Comparison of ENCODE assay signal across 4 fruit fly cellular contexts in the genomic region with DNA sequence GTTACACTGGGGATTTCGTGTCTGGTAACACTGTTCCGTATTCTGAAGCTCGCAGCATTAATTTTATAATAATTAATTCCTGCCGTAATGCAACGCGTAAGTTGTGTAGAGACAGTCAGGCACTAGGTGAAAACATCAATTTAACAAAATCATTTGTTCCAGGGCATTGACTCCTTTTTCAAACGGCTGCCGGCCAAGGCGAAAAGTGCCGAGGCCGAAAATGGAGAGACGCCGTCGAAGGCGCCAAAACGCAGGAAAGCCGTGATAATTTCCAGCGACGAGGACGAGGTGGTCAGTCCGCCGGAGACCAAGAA.
TF ChIP-seq lines count a peak whose summit lies in the region.

No protein-coding gene starts in this region.

- TF ChIP-seq CTCF in whole organism, embryonic (GFP tag; optimal IDR thresholded peaks at IDR 0.05; lab: Kevin White, UChicago), result no peak

TF ChIP-seq in whole organism, adult, 20 proteins besides CTCF, POLR2A, EP300 and RAD21:
- no peak for TF ChIP-seq CG7045 (GFP tag; optimal IDR thresholded peaks at IDR 0.05; lab: Kevin White, UChicago)
- TF ChIP-seq bab1 (GFP tag; optimal IDR thresholded peaks at IDR 0.05; lab: Kevin White, UChicago), result peak; percentile 14
- TF ChIP-seq CG11617 (GFP tag; optimal IDR thresholded peaks at IDR 0.05; lab: Kevin White, UChicago), result no peak

TF ChIP-seq in whole organism, embryonic, 481 proteins besides CTCF, POLR2A, EP300 and RAD21 (continues in another document):
- TF ChIP-seq Elba2 (GFP tag; optimal IDR thresholded peaks at IDR 0.05; lab: Kevin White, UChicago) (no peak), vnd (GFP tag; IDR thresholded peaks at IDR 0.05; lab: Robert Waterston, UW; ENCODE audit: partially characterized antibody) (peak; percentile 41; the same call in 1 of the 3 replicates), Doc3 (GFP tag; IDR thresholded peaks at IDR 0.05; lab: Robert Waterston, UW; ENCODE audit: partially characterized antibody) (peak; percentile 15; the same call in 1 of the 3 replicates), Fer1 (GFP tag; optimal IDR thresholded peaks at IDR 0.05; lab: Kevin White, UChicago) (no peak), fd64A (GFP tag; optimal IDR thresholded peaks at IDR 0.05; lab: Kevin White, UChicago) (no peak), MESR4 (GFP tag; optimal IDR thresholded peaks at IDR 0.05; lab: Kevin White, UChicago) (peak; percentile 61), nmo (GFP tag; optimal IDR thresholded peaks at IDR 0.05; lab: Kevin White, UChicago) (no peak), MBD-R2 (GFP tag; IDR thresholded peaks at IDR 0.05; lab: Robert Waterston, UW) (peak; percentile 62), vvl (GFP tag; IDR thresholded peaks at IDR 0.05; lab: Robert Waterston, UW) (0 out of 2 replicates have a peak, but pooled peaks have one; percentile 21), dpn (GFP tag; optimal IDR thresholded peaks at IDR 0.05; lab: Kevin White, UChicago) (no peak), wek (GFP tag; optimal IDR thresholded peaks at IDR 0.05; lab: Kevin White, UChicago) (no peak), pb (GFP tag; optimal IDR thresholded peaks at IDR 0.05; lab: Kevin White, UChicago) (no peak), Six4 (GFP tag; optimal IDR thresholded peaks at IDR 0.05; lab: Kevin White, UChicago) (no peak), pros (GFP tag; optimal IDR thresholded peaks at IDR 0.05; lab: Kevin White, UChicago) (no peak), YL-1 (GFP tag; optimal IDR thresholded peaks at IDR 0.05; lab: Kevin White, UChicago) (peak; percentile 72), CG31441 (GFP tag; IDR thresholded peaks at IDR 0.05; lab: Robert Waterston, UW) (no peak), Atf6 (GFP tag; IDR thresholded peaks at IDR 0.05; lab: Robert Waterston, UW) (no peak), CG14860 (GFP tag; IDR thresholded peaks at IDR 0.05; lab: Robert Waterston, UW; ENCODE audit: partially characterized antibody) (0 out of 3 replicates have a peak, but pooled peaks have one; percentile 0), Med (GFP tag; lab: Kevin White, UChicago) (peak; percentile 77), CG16863 (GFP tag; optimal IDR thresholded peaks at IDR 0.05; lab: Kevin White, UChicago) (no peak), Hr3 (GFP tag; optimal IDR thresholded peaks at IDR 0.05; lab: Kevin White, UChicago) (no peak), Sin3A (optimal IDR thresholded peaks at IDR 0.05; lab: Kevin White, UChicago) (peak; percentile 35), CG17612 (GFP tag; IDR thresholded peaks at IDR 0.05; lab: Robert Waterston, UW) (no peak), Fer2 (tag; optimal IDR thresholded peaks at IDR 0.05; lab: Kevin White, UChicago) (no peak), gem (tag; optimal IDR thresholded peaks at IDR 0.05; lab: Kevin White, UChicago) (no peak), CG9932 (GFP tag; IDR thresholded peaks at IDR 0.05; lab: Robert Waterston, UW) (no peak), crp (GFP tag; optimal IDR thresholded peaks at IDR 0.05; lab: Kevin White, UChicago) (no peak), scrt (GFP tag; optimal IDR thresholded peaks at IDR 0.05; lab: Kevin White, UChicago) (no peak)

TF ChIP-seq in whole organism, prepupa, 60 proteins besides CTCF, POLR2A, EP300 and RAD21:
- TF ChIP-seq Lpt (GFP tag; optimal IDR thresholded peaks at IDR 0.05; lab: Kevin White, UChicago) (no peak), CG32006 (GFP tag; optimal IDR thresholded peaks at IDR 0.05; lab: Kevin White, UChicago) (no peak), CG1621 (tag; optimal IDR thresholded peaks at IDR 0.05; lab: Kevin White, UChicago) (peak; percentile 15)

TF ChIP-seq in whole organism, pupa, 21 proteins besides CTCF, POLR2A, EP300 and RAD21:
- TF ChIP-seq CG9948 (tag; optimal IDR thresholded peaks at IDR 0.05; lab: Kevin White, UChicago) (no peak), Ets98B (GFP tag; IDR thresholded peaks at IDR 0.05; lab: Robert Waterston, UW) (no peak), CG17806 (tag; optimal IDR thresholded peaks at IDR 0.05; lab: Kevin White, UChicago) (no peak), CG8159 (tag; optimal IDR thresholded peaks at IDR 0.05; lab: Kevin White, UChicago) (no peak), D1 (tag; optimal IDR thresholded peaks at IDR 0.05; lab: Kevin White, UChicago) (no peak), CG34367 (tag; optimal IDR thresholded peaks at IDR 0.05; lab: Kevin White, UChicago) (no peak), EcR (GFP tag; optimal IDR thresholded peaks at IDR 0.05; lab: Kevin White, UChicago) (peak; percentile 6), CG14655 (GFP tag; optimal IDR thresholded peaks at IDR 0.05; lab: Kevin White, UChicago) (no peak)
